Worm (Caenorhabditis elegans): ENCODE data around the gene srx-3.

srx-3 gene

ce11 chrV:9009175-9009574 is 3.8 kb downstream of the srx-3 start, which contains the start of gene srx-2:
srx-2 (plus strand) TSS chrV:9009475.
- no peak for TF ChIP-seq flt-1 (GFP tag; IDR thresholded peaks at IDR 0.05)
- TF ChIP-seq ztf-29 (GFP tag; IDR thresholded peaks at IDR 0.05) = no peak
- no peak for TF ChIP-seq cog-1 (tag; optimal IDR thresholded peaks at IDR 0.05)
- no peak for TF ChIP-seq ref-1 (GFP tag; conservative IDR thresholded peaks at IDR 0.05)
- no peak for TF ChIP-seq klf-2 (GFP tag; conservative IDR thresholded peaks at IDR 0.05)
- TF ChIP-seq ztf-23 (GFP tag; IDR thresholded peaks at IDR 0.05) = no peak
- TF ChIP-seq T22C8.4 (GFP tag; IDR thresholded peaks at IDR 0.05) = no peak

ce11 chrV:9013765-9014164 is 8.4 kb downstream of the srx-3 start, which contains the start of gene srh-201:
srh-201 (minus strand) TSS chrV:9013865.
- TF ChIP-seq tab-1 (GFP tag; IDR thresholded peaks at IDR 0.05) (no peak), ztf-23 (GFP tag; IDR thresholded peaks at IDR 0.05) (no peak), T22C8.4 (GFP tag; IDR thresholded peaks at IDR 0.05) (no peak), med-1 (GFP tag; optimal IDR thresholded peaks at IDR 0.05; ENCODE audit: insufficient read depth) (no peak), cog-1 (tag; optimal IDR thresholded peaks at IDR 0.05) (no peak), ref-1 (GFP tag; conservative IDR thresholded peaks at IDR 0.05) (no peak), flt-1 (GFP tag; IDR thresholded peaks at IDR 0.05) (no peak), ztf-29 (GFP tag; IDR thresholded peaks at IDR 0.05) (no peak), klf-2 (GFP tag; conservative IDR thresholded peaks at IDR 0.05) (no peak)

DNA sequence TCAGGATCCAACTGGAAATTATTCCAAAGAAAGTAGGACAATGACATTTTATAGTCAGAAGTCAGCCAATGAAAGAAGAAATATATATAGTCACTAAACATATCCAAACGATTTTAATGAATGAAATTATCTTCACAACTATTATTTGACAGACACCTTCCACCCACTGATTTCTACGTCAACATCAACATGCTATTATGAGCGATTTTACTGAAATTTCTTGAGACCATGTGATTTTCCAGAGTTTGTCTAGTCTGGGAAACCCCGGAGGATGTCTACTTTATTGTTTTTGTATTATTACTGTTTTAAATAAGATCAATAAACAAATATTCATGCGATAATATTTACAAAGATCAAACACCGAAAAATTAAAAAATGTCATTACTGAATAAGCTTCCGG is 10.2 kb downstream of the srx-3 start, which contains the start of gene srt-18:
TSS of gene srt-18 (minus strand) at position 101 of the 400 bp plus-strand sequence.
- TF ChIP-seq med-1 (GFP tag; optimal IDR thresholded peaks at IDR 0.05; ENCODE audit: insufficient read depth) (no peak), flt-1 (GFP tag; IDR thresholded peaks at IDR 0.05) (no peak), klf-2 (GFP tag; conservative IDR thresholded peaks at IDR 0.05) (no peak), T22C8.4 (GFP tag; IDR thresholded peaks at IDR 0.05) (no peak), ztf-23 (GFP tag; IDR thresholded peaks at IDR 0.05) (no peak), ztf-29 (GFP tag; IDR thresholded peaks at IDR 0.05) (no peak), cog-1 (tag; optimal IDR thresholded peaks at IDR 0.05) (no peak), ref-1 (GFP tag; conservative IDR thresholded peaks at IDR 0.05) (no peak), tab-1 (GFP tag; IDR thresholded peaks at IDR 0.05) (no peak)

DNA sequence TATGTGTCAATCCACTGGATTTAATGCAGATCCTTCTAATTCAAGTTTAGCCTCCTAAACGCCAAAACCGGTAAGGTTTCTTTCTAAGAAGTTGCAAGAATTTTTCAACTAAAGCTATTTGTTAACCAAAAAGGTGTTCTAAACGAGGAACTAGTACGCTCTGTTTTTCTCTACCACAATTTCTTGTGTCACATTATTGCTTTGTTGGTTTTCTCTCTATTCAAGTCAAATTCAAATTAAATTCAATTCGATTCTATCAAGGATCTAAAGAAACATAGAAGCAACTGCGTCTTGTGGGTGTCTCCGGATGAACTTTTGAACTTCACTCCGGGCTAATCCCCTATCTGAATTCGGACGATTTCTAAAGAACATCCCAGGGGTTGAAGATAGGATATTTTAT is 11.1 kb downstream of the srx-3 start, which contains the start of gene oac-40:
TSS of gene oac-40 (plus strand) at position 301 of the 400 bp plus-strand sequence.
- TF ChIP-seq flt-1 (GFP tag; IDR thresholded peaks at IDR 0.05) (no peak), tab-1 (GFP tag; IDR thresholded peaks at IDR 0.05) (no peak), ztf-29 (GFP tag; IDR thresholded peaks at IDR 0.05) (no peak), cog-1 (tag; optimal IDR thresholded peaks at IDR 0.05) (no peak), T22C8.4 (GFP tag; IDR thresholded peaks at IDR 0.05) (no peak), ref-1 (GFP tag; conservative IDR thresholded peaks at IDR 0.05) (no peak), med-1 (GFP tag; optimal IDR thresholded peaks at IDR 0.05; ENCODE audit: insufficient read depth) (no peak), ztf-23 (GFP tag; IDR thresholded peaks at IDR 0.05) (no peak), klf-2 (GFP tag; conservative IDR thresholded peaks at IDR 0.05) (no peak)

- TF ChIP-seq ref-1 (GFP tag; conservative IDR thresholded peaks at IDR 0.05) (no peak), med-1 (GFP tag; optimal IDR thresholded peaks at IDR 0.05; ENCODE audit: insufficient read depth) (no peak), flt-1 (GFP tag; IDR thresholded peaks at IDR 0.05) (no peak), ztf-23 (GFP tag; IDR thresholded peaks at IDR 0.05) (no peak)
These were observed 13.5 kb downstream of the srx-3 start for ce11 chrV:9018871-9019270.

DNA sequence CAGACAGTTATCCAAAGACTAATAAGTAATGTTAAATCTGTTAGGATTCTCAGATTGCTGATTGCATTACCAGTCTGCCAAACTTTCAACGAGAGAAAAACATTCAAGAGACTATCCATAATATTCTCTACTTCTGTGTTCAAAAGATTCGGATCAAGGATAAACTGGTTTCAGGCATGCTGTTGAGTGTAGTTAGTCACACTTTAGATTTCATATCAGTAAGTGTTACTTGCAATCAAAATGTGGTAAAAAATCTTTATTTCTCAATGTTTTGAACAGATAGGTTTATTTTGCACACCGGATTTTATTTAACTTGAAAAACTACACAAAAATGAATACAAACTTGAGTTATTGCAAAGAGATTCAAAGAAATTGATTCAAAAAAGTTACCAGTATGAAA is 16.7 kb downstream of the srx-3 start, which contains the start of gene oac-41:
TSS of gene oac-41 (minus strand) at position 101 of the 400 bp plus-strand sequence.
- TF ChIP-seq flt-1 (GFP tag; IDR thresholded peaks at IDR 0.05) (no peak), ztf-23 (GFP tag; IDR thresholded peaks at IDR 0.05) (no peak), ztf-29 (GFP tag; IDR thresholded peaks at IDR 0.05) (no peak), ref-1 (GFP tag; conservative IDR thresholded peaks at IDR 0.05) (no peak), klf-2 (GFP tag; conservative IDR thresholded peaks at IDR 0.05) (no peak), cog-1 (tag; optimal IDR thresholded peaks at IDR 0.05) (no peak), tab-1 (GFP tag; IDR thresholded peaks at IDR 0.05) (no peak), med-1 (GFP tag; optimal IDR thresholded peaks at IDR 0.05; ENCODE audit: insufficient read depth) (no peak), T22C8.4 (GFP tag; IDR thresholded peaks at IDR 0.05) (no peak)

- TF ChIP-seq T22C8.4 (GFP tag; IDR thresholded peaks at IDR 0.05) (no peak), ztf-29 (GFP tag; IDR thresholded peaks at IDR 0.05) (no peak), flt-1 (GFP tag; IDR thresholded peaks at IDR 0.05) (no peak), cog-1 (tag; optimal IDR thresholded peaks at IDR 0.05) (no peak), ref-1 (GFP tag; conservative IDR thresholded peaks at IDR 0.05) (no peak), tab-1 (GFP tag; IDR thresholded peaks at IDR 0.05) (no peak), med-1 (GFP tag; optimal IDR thresholded peaks at IDR 0.05; ENCODE audit: insufficient read depth) (no peak), ztf-23 (GFP tag; IDR thresholded peaks at IDR 0.05) (no peak), klf-2 (GFP tag; conservative IDR thresholded peaks at IDR 0.05) (no peak)
These were observed 19.4 kb downstream of the srx-3 start, which contains the start of gene bus-1 for ce11 chrV:9024713-9025112. bus-1 (minus strand) TSS chrV:9024813.

- no peak for TF ChIP-seq ztf-29 (GFP tag; IDR thresholded peaks at IDR 0.05)
- TF ChIP-seq flt-1 (GFP tag; IDR thresholded peaks at IDR 0.05) = no peak
- no peak for TF ChIP-seq klf-2 (GFP tag; conservative IDR thresholded peaks at IDR 0.05)
- no peak for TF ChIP-seq cog-1 (tag; optimal IDR thresholded peaks at IDR 0.05)
- TF ChIP-seq med-1 (GFP tag; optimal IDR thresholded peaks at IDR 0.05; ENCODE audit: insufficient read depth) = no peak
- no peak for TF ChIP-seq tab-1 (GFP tag; IDR thresholded peaks at IDR 0.05)
- no peak for TF ChIP-seq ref-1 (GFP tag; conservative IDR thresholded peaks at IDR 0.05)
- TF ChIP-seq T22C8.4 (GFP tag; IDR thresholded peaks at IDR 0.05) = no peak
- TF ChIP-seq ztf-23 (GFP tag; IDR thresholded peaks at IDR 0.05) = no peak
These were observed 24.9 kb downstream of the srx-3 start, which contains the start of gene C25E10.5 for ce11 chrV:9030248-9030647. C25E10.5 (plus strand) TSS chrV:9030548.

- TF ChIP-seq tab-1 (GFP tag; IDR thresholded peaks at IDR 0.05) (no peak), med-1 (GFP tag; optimal IDR thresholded peaks at IDR 0.05; ENCODE audit: insufficient read depth) (no peak)
These were observed 27.9 kb downstream of the srx-3 start, which contains the start of gene C25E10.4 for ce11 chrV:9033267-9033666. C25E10.4 (plus strand) TSS chrV:9033567.

- no peak for TF ChIP-seq klf-2 (GFP tag; conservative IDR thresholded peaks at IDR 0.05)
- TF ChIP-seq med-1 (GFP tag; optimal IDR thresholded peaks at IDR 0.05; ENCODE audit: insufficient read depth) = no peak
- no peak for TF ChIP-seq cog-1 (tag; optimal IDR thresholded peaks at IDR 0.05)
- TF ChIP-seq T22C8.4 (GFP tag; IDR thresholded peaks at IDR 0.05) = no peak
- TF ChIP-seq ztf-29 (GFP tag; IDR thresholded peaks at IDR 0.05) = no peak
- no peak for TF ChIP-seq flt-1 (GFP tag; IDR thresholded peaks at IDR 0.05)
- no peak for TF ChIP-seq ztf-23 (GFP tag; IDR thresholded peaks at IDR 0.05)
- no peak for TF ChIP-seq tab-1 (GFP tag; IDR thresholded peaks at IDR 0.05)
- no peak for TF ChIP-seq ref-1 (GFP tag; conservative IDR thresholded peaks at IDR 0.05)
These were observed 30.3 kb downstream of the srx-3 start, which contains the start of gene srsx-34 for ce11 chrV:9035685-9036084. srsx-34 (plus strand) TSS chrV:9035985.

Measured in whole organism, midembryonic.